Worm (Caenorhabditis elegans) whole organism, L4 larva: ENCODE data around the gene F55B12.10.

Source experiments
- F44E2.7 ChIP-seq: fragments of 200-800 bp; sonication (Bioruptor generic); IDR thresholded peaks from 2 replicates; pipeline ENCODE4 v2.1.2; 2022; ENCODE audit warnings: missing genetic modification characterization, missing compliant biosample characterization
- R02D3.7 ChIP-seq: fragments of 150-350 bp; sonication (generic microtip); optimal IDR thresholded peaks from 3 replicates; lab custom pipeline; 2014; ENCODE audit warnings: missing biosample characterization, missing genetic modification characterization
- ceh-20 ChIP-seq: fragments of 200-800 bp; sonication (Bioruptor generic); IDR thresholded peaks from 2 replicates; pipeline ENCODE4 v1.3.6; 2022; ENCODE audit warnings: missing genetic modification reagents, missing genetic modification characterization, missing compliant biosample characterization
- daf-19 ChIP-seq: fragments of 200-800 bp; sonication (Bioruptor generic); conservative IDR thresholded peaks from 2 replicates; pipeline ENCODE4 v1.3.6; 2022; ENCODE audit warnings: missing genetic modification characterization, missing compliant biosample characterization
- hif-1 ChIP-seq, 2 experiments: sonication (generic microtip); optimal IDR thresholded peaks; 2 replicates each; lab custom pipeline; 2016 to 2017; ENCODE audit warnings: missing compliant biosample characterization in 2 of 2, missing genetic modification characterization in 2 of 2, missing genetic modification reagents in 2 of 2, missing genotype in 2 of 2, mild to moderate bottlenecking in 1 of 2
- lin-15B ChIP-seq: fragments of 150-350 bp; sonication (generic microtip); optimal IDR thresholded peaks from 3 replicates; lab custom pipeline; 2014; ENCODE audit warnings: missing biosample characterization, missing genetic modification characterization
- lir-3 ChIP-seq: sonication (generic microtip); optimal IDR thresholded peaks from 2 replicates; lab custom pipeline; 2016; ENCODE audit warnings: mild to moderate bottlenecking, missing genetic modification characterization, missing compliant biosample characterization
- nhr-11 ChIP-seq: fragments of 150-350 bp; optimal IDR thresholded peaks from 2 replicates; lab custom pipeline; 2014; ENCODE audit warnings: missing biosample characterization, missing genetic modification characterization
- skn-1 ChIP-seq: fragments of 150-350 bp; optimal IDR thresholded peaks from 2 replicates; lab custom pipeline; 2014; ENCODE audit warnings: missing biosample characterization, missing genetic modification characterization
- spr-3 ChIP-seq: fragments of 200-800 bp; sonication (Bioruptor generic); optimal IDR thresholded peaks from 2 replicates; lab custom pipeline; 2018; ENCODE audit warnings: mild to moderate bottlenecking, missing genetic modification characterization, missing compliant biosample characterization
- zag-1 ChIP-seq: fragments of 150-350 bp; optimal IDR thresholded peaks from 2 replicates; lab custom pipeline; 2014; ENCODE audit warnings: missing biosample characterization, missing genetic modification characterization
- zfp-2 ChIP-seq: sonication (generic microtip); optimal IDR thresholded peaks from 2 replicates; lab custom pipeline; 2016; ENCODE audit warnings: mild to moderate bottlenecking, missing genetic modification characterization, missing compliant biosample characterization
- ztf-11 ChIP-seq: fragments of 150-350 bp; optimal IDR thresholded peaks from 2 replicates; lab custom pipeline; 2014; ENCODE audit warnings: missing biosample characterization, missing genetic modification characterization

ce11 chrV:13857132-13857531 is 17.6 kb downstream of the F55B12.10 start, which contains the start of gene srx-136:
- TF ChIP-seq zag-1 (tag; lab: Kevin White, UChicago) (no peak), daf-19 (GFP tag; lab: Robert Waterston, UW) (no peak), ceh-20 (GFP tag; lab: Robert Waterston, UW) (no peak), F44E2.7 (GFP tag; lab: Robert Waterston, UW) (no peak), hif-1 (tag; optimal IDR thresholded peaks at IDR 0.05; lab: Kevin White, UChicago) (no peak), ztf-11 (tag; lab: Kevin White, UChicago) (no peak), lin-15B (tag; lab: Kevin White, UChicago) (no peak), R02D3.7 (no peak), spr-3 (GFP tag; lab: Kevin White, UChicago) (no peak), nhr-11 (no peak), lir-3 (tag; lab: Kevin White, UChicago) (no peak), zfp-2 (tag; lab: Kevin White, UChicago) (no peak), skn-1 (tag; lab: Kevin White, UChicago) (no peak)
